Worm (Caenorhabditis elegans) whole organism, young adult: ENCODE measurements around the gene rps-1.

Source experiments
- attf-6 ChIP-seq: fragments of 200-800 bp; sonication (Bioruptor generic); IDR thresholded peaks from 2 replicates; pipeline ENCODE4 v1.3.6; 2022; ENCODE audit warnings: missing genetic modification reagents, missing genetic modification characterization, missing compliant biosample characterization
- let-607 ChIP-seq, 2 experiments: fragments of 200-800 bp in 1 of 2; sonication (Bioruptor generic) in 1 of 2; sonication (generic microtip) in 1 of 2; optimal IDR thresholded peaks; 2 replicates each; lab custom pipeline; 2016 to 2018; ENCODE audit warnings: mild to moderate bottlenecking in 2 of 2, missing compliant biosample characterization in 2 of 2, missing genetic modification characterization in 2 of 2, moderate library complexity in 2 of 2, missing genotype in 1 of 2
- nfya-1 ChIP-seq: sonication (generic microtip); optimal IDR thresholded peaks from 2 replicates; lab custom pipeline; 2017; ENCODE audit warnings: antibody characterized with exemption, missing compliant biosample characterization, missing genetic modification characterization, borderline replicate concordance; ENCODE audit not compliant: insufficient read depth
- ztf-3 ChIP-seq: fragments of 200-800 bp; sonication (Bioruptor generic); optimal IDR thresholded peaks from 2 replicates; lab custom pipeline; 2018; ENCODE audit warnings: mild to moderate bottlenecking, missing genetic modification characterization, missing compliant biosample characterization

DNA sequence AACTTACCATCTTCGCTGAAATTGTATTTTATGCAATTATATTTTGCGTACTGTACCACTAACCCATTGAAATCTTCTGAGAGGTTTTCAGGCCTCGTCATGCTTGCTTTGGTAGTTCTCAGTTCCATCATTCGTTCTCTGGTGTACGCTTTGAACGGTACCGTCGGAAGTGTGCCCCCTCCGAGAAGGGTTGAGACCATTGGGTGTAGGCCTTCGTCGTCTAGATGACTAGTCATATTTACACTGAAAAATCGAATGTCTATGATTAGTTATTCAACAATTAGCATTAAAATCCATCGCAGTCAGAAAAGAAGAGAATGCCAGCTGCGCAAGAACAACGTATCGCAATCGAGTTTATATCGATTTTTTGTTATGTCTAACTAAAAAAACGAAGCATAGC, 810 bp upstream of the rps-1 start, which contains the start of gene ifet-1:
- TF ChIP-seq attf-6 (no peak), nfya-1 (tag; lab: Kevin White, UChicago) (no peak), ztf-3 (GFP tag; lab: Kevin White, UChicago) (no peak), let-607 (tag; optimal IDR thresholded peaks at IDR 0.05; lab: Kevin White, UChicago) (no peak)
